Worm (Caenorhabditis elegans) whole organism, L2 larva: ENCODE results near the gene vab-7.

ENCODE experiments used
- ama-1 ChIP-seq: fragments of 150-350 bp; optimal IDR thresholded peaks from 2 replicates; lab custom pipeline; 2018; ENCODE audit warnings: inconsistent platforms
- mab-5 ChIP-seq: fragments of 150-350 bp; optimal IDR thresholded peaks from 2 replicates; lab custom pipeline; 2014; ENCODE audit warnings: missing biosample characterization, missing genetic modification characterization
- nhr-11 ChIP-seq: fragments of 150-350 bp; optimal IDR thresholded peaks from 2 replicates; lab custom pipeline; 2014; ENCODE audit warnings: missing biosample characterization, missing genetic modification characterization
- nhr-12 ChIP-seq: fragments of 150-350 bp; optimal IDR thresholded peaks from 2 replicates; lab custom pipeline; 2014; ENCODE audit warnings: missing biosample characterization, missing genetic modification characterization
- skn-1 ChIP-seq: sonication (generic microtip); optimal IDR thresholded peaks from 2 replicates; lab custom pipeline; 2017; ENCODE audit warnings: missing biosample characterization, missing genetic modification characterization

- no peak for TF ChIP-seq nhr-12 (tag; lab: Kevin White, UChicago)
- TF ChIP-seq skn-1 (tag; lab: Kevin White, UChicago) = no peak
- no peak for TF ChIP-seq mab-5 (tag; lab: Kevin White, UChicago)
- no peak for TF ChIP-seq nhr-11
- TF ChIP-seq ama-1 = no peak
These were observed 13.8 kb upstream of the vab-7 start for ce11 chrIII:10906325-10906724.
